Worm (Caenorhabditis elegans) whole organism, early embryonic: ENCODE measurements around the gene F26F2.5.

ENCODE experiments used
- ama-1 ChIP-seq: fragments of 150-350 bp; optimal IDR thresholded peaks from 2 replicates; lab custom pipeline; 2014
- sea-1 ChIP-seq: fragments of 200-800 bp; sonication (Bioruptor generic); conservative IDR thresholded peaks from 2 replicates; pipeline ENCODE4 v1.3.6; 2022; ENCODE audit warnings: missing genetic modification characterization, missing compliant biosample characterization

DNA sequence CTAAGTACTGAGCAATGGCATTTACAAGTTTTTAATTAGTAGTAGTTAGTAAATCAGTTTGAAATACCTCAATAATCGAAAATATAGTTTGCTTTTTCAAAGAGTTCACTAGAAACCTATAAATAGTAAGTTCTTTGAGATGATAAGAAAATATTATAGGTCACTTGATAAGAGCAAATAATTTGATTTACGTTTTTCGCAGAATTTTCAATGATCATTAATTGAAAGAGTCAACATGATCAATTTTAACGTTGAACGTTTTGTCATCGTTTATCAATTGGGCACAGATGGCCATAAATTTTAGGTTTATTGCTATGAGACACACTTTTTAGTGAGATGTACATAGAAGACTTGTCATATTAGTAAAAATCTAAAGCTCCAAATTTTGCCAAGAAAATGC, 27.8 kb upstream of the F26F2.5 start:
- TF ChIP-seq ama-1 (lab: Kevin White, UChicago) (no peak), sea-1 (GFP tag; lab: Robert Waterston, UW) (no peak)
